Fruit fly (Drosophila melanogaster) whole organism, embryonic: ENCODE data around the gene CG43295.

Experiments
- Abd-B ChIP-seq: fragments of 200-800 bp; sonication (Bioruptor generic); optimal IDR thresholded peaks from 2 replicates; lab custom pipeline; 2018; ENCODE audit warnings: missing biosample characterization, mild to moderate bottlenecking, missing genetic modification characterization, moderate library complexity
- Ada2b ChIP-seq: fragments of 200-800 bp; sonication (Bioruptor generic); IDR thresholded peaks from 2 replicates; pipeline ENCODE4 v1.3.6; 2022; ENCODE audit warnings: missing biosample characterization, missing genetic modification characterization
- B-H1 ChIP-seq: fragments of 200-800 bp; sonication (Bioruptor generic); IDR thresholded peaks from 3 replicates; pipeline ENCODE4 v1.3.6; 2022; ENCODE audit warnings: missing biosample characterization, missing genetic modification characterization
- Blimp-1 ChIP-seq: fragments of 200-800 bp; sonication (Bioruptor generic); optimal IDR thresholded peaks from 3 replicates; lab custom pipeline; 2018; ENCODE audit warnings: missing biosample characterization, missing genetic modification characterization, mild to moderate bottlenecking, moderate library complexity, missing genetic modification reagents
- CG10147 ChIP-seq: fragments of 200-800 bp; sonication (Bioruptor generic); optimal IDR thresholded peaks from 2 replicates; lab custom pipeline; 2019; ENCODE audit warnings: missing biosample characterization, mild to moderate bottlenecking, missing genetic modification characterization, moderate library complexity
- CG10462 ChIP-seq: fragments of 200-800 bp; sonication (Bioruptor generic); optimal IDR thresholded peaks from 2 replicates; lab custom pipeline; 2016; ENCODE audit warnings: missing biosample characterization, missing genetic modification characterization
- CG11085 ChIP-seq: fragments of 200-800 bp; sonication (Bioruptor generic); IDR thresholded peaks from 2 replicates; pipeline ENCODE4 v1.3.6; 2022; ENCODE audit warnings: missing biosample characterization, missing genetic modification characterization
- CG11696 ChIP-seq: fragments of 200-800 bp; sonication (Bioruptor generic); IDR thresholded peaks from 2 replicates; pipeline ENCODE4 v1.3.6; 2022; ENCODE audit warnings: missing biosample characterization, missing genetic modification characterization
- CG11723 ChIP-seq: fragments of 200-800 bp; sonication (Bioruptor generic); optimal IDR thresholded peaks from 2 replicates; lab custom pipeline; 2017; ENCODE audit warnings: missing biosample characterization, mild to moderate bottlenecking, missing genetic modification characterization
- CG12391 ChIP-seq: fragments of 200-800 bp; sonication (Bioruptor generic); optimal IDR thresholded peaks from 3 replicates; lab custom pipeline; 2018; ENCODE audit warnings: missing biosample characterization, mild to moderate bottlenecking, missing genetic modification characterization, moderate library complexity
- CG12942 ChIP-seq: fragments of 200-800 bp; sonication (Bioruptor generic); optimal IDR thresholded peaks from 3 replicates; lab custom pipeline; 2016; ENCODE audit warnings: missing biosample characterization, missing genetic modification characterization
- CG13296 ChIP-seq: fragments of 200-800 bp; sonication (Bioruptor generic); optimal IDR thresholded peaks from 3 replicates; lab custom pipeline; 2018; ENCODE audit warnings: missing biosample characterization, mild to moderate bottlenecking, missing genetic modification characterization
- CG15696 ChIP-seq: fragments of 200-800 bp; sonication (Bioruptor generic); optimal IDR thresholded peaks from 2 replicates; lab custom pipeline; 2019; ENCODE audit warnings: missing biosample characterization, mild to moderate bottlenecking, missing genetic modification characterization, moderate library complexity
- CG1647 ChIP-seq: fragments of 200-800 bp; sonication (Bioruptor generic); optimal IDR thresholded peaks from 3 replicates; lab custom pipeline; 2016; ENCODE audit warnings: missing biosample characterization, missing genetic modification characterization
- CG17912 ChIP-seq: fragments of 200-800 bp; sonication (Bioruptor generic); optimal IDR thresholded peaks from 2 replicates; lab custom pipeline; 2018; ENCODE audit warnings: missing biosample characterization, mild to moderate bottlenecking, missing genetic modification characterization
- CG2199 ChIP-seq: fragments of 200-800 bp; sonication (Bioruptor generic); IDR thresholded peaks from 3 replicates; pipeline ENCODE4 v1.3.6; 2022; ENCODE audit warnings: missing biosample characterization, missing genetic modification characterization
- CG2875 ChIP-seq: fragments of 200-800 bp; sonication (Bioruptor generic); optimal IDR thresholded peaks from 2 replicates; lab custom pipeline; 2017; ENCODE audit warnings: missing biosample characterization, mild to moderate bottlenecking, missing genetic modification characterization, missing genetic modification reagents
- CG32767 ChIP-seq: fragments of 200-800 bp; sonication (Bioruptor generic); IDR thresholded peaks from 2 replicates; pipeline ENCODE4 v1.3.6; 2022; ENCODE audit warnings: missing biosample characterization, missing genetic modification characterization
- CG32772 ChIP-seq: fragments of 200-800 bp; sonication (Bioruptor generic); IDR thresholded peaks from 2 replicates; pipeline ENCODE4 v1.3.6; 2022; ENCODE audit warnings: missing biosample characterization, missing genetic modification characterization
- CG3726 ChIP-seq: fragments of 200-800 bp; sonication (Bioruptor generic); IDR thresholded peaks from 3 replicates; pipeline ENCODE4, ENCODE4 v1.3.6; 2022; ENCODE audit warnings: missing biosample characterization, missing genetic modification characterization
- CG3995 ChIP-seq: fragments of 200-800 bp; sonication (Bioruptor generic); optimal IDR thresholded peaks from 3 replicates; lab custom pipeline; 2016; ENCODE audit warnings: missing biosample characterization, missing genetic modification characterization
- CG4360 ChIP-seq: fragments of 200-800 bp; sonication (Bioruptor generic); IDR thresholded peaks from 2 replicates; pipeline ENCODE4 v1.3.6; 2022; ENCODE audit warnings: missing biosample characterization, missing genetic modification characterization
- CG7928 ChIP-seq: fragments of 200-800 bp; sonication (Bioruptor generic); optimal IDR thresholded peaks from 2 replicates; lab custom pipeline; 2017; ENCODE audit warnings: missing biosample characterization, mild to moderate bottlenecking, missing genetic modification characterization
- CG8388 ChIP-seq: fragments of 200-800 bp; sonication (Bioruptor generic); optimal IDR thresholded peaks from 2 replicates; lab custom pipeline; 2019; ENCODE audit warnings: missing biosample characterization, mild to moderate bottlenecking, missing genetic modification characterization, moderate library complexity
- CG9437 ChIP-seq: fragments of 200-800 bp; sonication (Bioruptor generic); optimal IDR thresholded peaks from 2 replicates; lab custom pipeline; 2018; ENCODE audit warnings: missing biosample characterization, mild to moderate bottlenecking, missing genetic modification characterization
- Dll ChIP-seq: fragments of 200-800 bp; sonication (Bioruptor generic); IDR thresholded peaks from 4 replicates; pipeline ENCODE4 v1.3.6; 2022; ENCODE audit warnings: missing biosample characterization, missing genetic modification characterization; ENCODE audit not compliant: partially characterized antibody
- Doc3 ChIP-seq: fragments of 200-800 bp; sonication (Bioruptor generic); IDR thresholded peaks from 3 replicates; pipeline ENCODE4 v1.3.6; 2022; ENCODE audit warnings: missing biosample characterization, missing genetic modification characterization; ENCODE audit not compliant: partially characterized antibody
- Ets97D ChIP-seq: fragments of 200-800 bp; sonication (Bioruptor generic); optimal IDR thresholded peaks from 3 replicates; lab custom pipeline; 2016; ENCODE audit warnings: missing biosample characterization, missing genetic modification characterization
- Fer1 ChIP-seq: fragments of 200-800 bp; sonication (Bioruptor generic); optimal IDR thresholded peaks from 2 replicates; lab custom pipeline; 2017; ENCODE audit warnings: missing biosample characterization, mild to moderate bottlenecking, missing genetic modification characterization
- Hey ChIP-seq: fragments of 200-800 bp; sonication (Bioruptor generic); optimal IDR thresholded peaks from 3 replicates; lab custom pipeline; 2018; ENCODE audit warnings: missing biosample characterization, mild to moderate bottlenecking, missing genetic modification characterization
- Hr39 ChIP-seq: fragments of >200 bp; optimal IDR thresholded peaks from 2 replicates; lab custom pipeline; 2017
- MESR4 ChIP-seq: fragments of 200-800 bp; sonication (Bioruptor generic); optimal IDR thresholded peaks from 2 replicates; lab custom pipeline; 2018; ENCODE audit warnings: missing biosample characterization, mild to moderate bottlenecking, missing genetic modification characterization, moderate library complexity
- NC2β ChIP-seq: fragments of 200-800 bp; sonication (Bioruptor generic); optimal IDR thresholded peaks from 2 replicates; lab custom pipeline; 2016; ENCODE audit warnings: missing biosample characterization, missing genetic modification characterization
- Ptx1 ChIP-seq: fragments of 200-800 bp; sonication (Bioruptor generic); IDR thresholded peaks from 2 replicates; pipeline ENCODE4 v1.3.6; 2022; ENCODE audit warnings: missing biosample characterization, missing genetic modification characterization
- Sry-β ChIP-seq: fragments of 200-800 bp; sonication (Bioruptor generic); optimal IDR thresholded peaks from 2 replicates; lab custom pipeline; 2018; ENCODE audit warnings: missing biosample characterization, mild to moderate bottlenecking, missing genetic modification characterization, moderate library complexity
- Trl ChIP-seq, 3 experiments: fragments of >200 bp in 2 of 3; fragments of 200-800 bp in 1 of 3; sonication (Bioruptor generic) in 1 of 3; optimal IDR thresholded peaks; 2 replicates in 1 of 3; 3 replicates in 2 of 3; lab custom pipeline; 2016 to 2017; ENCODE audit warnings: missing biosample characterization in 1 of 3, missing genetic modification characterization in 1 of 3
- chm ChIP-seq: fragments of 200-800 bp; sonication (Bioruptor generic); IDR thresholded peaks from 2 replicates; pipeline ENCODE4 v1.3.6; 2022; ENCODE audit warnings: missing biosample characterization, missing genetic modification characterization
- crp ChIP-seq, 2 experiments: fragments of 200-800 bp; sonication (Bioruptor generic); optimal IDR thresholded peaks; 2 replicates in 1 of 2; 3 replicates in 1 of 2; lab custom pipeline; 2017; ENCODE audit warnings: missing biosample characterization in 2 of 2, missing genetic modification characterization in 2 of 2, mild to moderate bottlenecking in 1 of 2, moderate library complexity in 1 of 2
- disco-r ChIP-seq: fragments of 200-800 bp; sonication (Bioruptor generic); optimal IDR thresholded peaks from 2 replicates; lab custom pipeline; 2016; ENCODE audit warnings: missing biosample characterization, missing genetic modification characterization
- fd64A ChIP-seq: fragments of 200-800 bp; sonication (Bioruptor generic); optimal IDR thresholded peaks from 3 replicates; lab custom pipeline; 2018; ENCODE audit warnings: missing biosample characterization, mild to moderate bottlenecking, missing genetic modification characterization
- gsb ChIP-seq: fragments of 200-800 bp; sonication (Bioruptor generic); IDR thresholded peaks from 2 replicates; pipeline ENCODE4 v1.3.6; 2022; ENCODE audit warnings: missing biosample characterization, missing genetic modification characterization
- nau ChIP-seq: fragments of 200-800 bp; sonication (Bioruptor generic); optimal IDR thresholded peaks from 3 replicates; lab custom pipeline; 2017; ENCODE audit warnings: missing biosample characterization, mild to moderate bottlenecking, missing genetic modification characterization, missing genetic modification reagents
- org-1 ChIP-seq: fragments of 200-800 bp; sonication (Bioruptor generic); optimal IDR thresholded peaks from 2 replicates; lab custom pipeline; 2017; ENCODE audit warnings: missing biosample characterization, missing genetic modification characterization
- pfk ChIP-seq: fragments of 200-800 bp; sonication (Bioruptor generic); optimal IDR thresholded peaks from 2 replicates; lab custom pipeline; 2018; ENCODE audit warnings: missing biosample characterization, mild to moderate bottlenecking, missing genetic modification characterization, moderate library complexity
- pzg ChIP-seq: fragments of 200-800 bp; sonication (Bioruptor generic); optimal IDR thresholded peaks from 3 replicates; lab custom pipeline; 2018; ENCODE audit warnings: missing biosample characterization, mild to moderate bottlenecking, missing genetic modification characterization, moderate library complexity
- run ChIP-seq: fragments of 200-800 bp; sonication (Bioruptor generic); optimal IDR thresholded peaks from 3 replicates; lab custom pipeline; 2018; ENCODE audit warnings: missing biosample characterization, mild to moderate bottlenecking, missing genetic modification characterization
- tap ChIP-seq: fragments of 200-800 bp; optimal IDR thresholded peaks from 3 replicates; lab custom pipeline; 2019; ENCODE audit warnings: missing biosample characterization, mild to moderate bottlenecking, missing genetic modification characterization, moderate library complexity
- zf30C ChIP-seq: fragments of 200-800 bp; sonication (Bioruptor generic); optimal IDR thresholded peaks from 3 replicates; lab custom pipeline; 2018; ENCODE audit warnings: missing biosample characterization, mild to moderate bottlenecking, missing genetic modification characterization

CG43295 gene

DNA sequence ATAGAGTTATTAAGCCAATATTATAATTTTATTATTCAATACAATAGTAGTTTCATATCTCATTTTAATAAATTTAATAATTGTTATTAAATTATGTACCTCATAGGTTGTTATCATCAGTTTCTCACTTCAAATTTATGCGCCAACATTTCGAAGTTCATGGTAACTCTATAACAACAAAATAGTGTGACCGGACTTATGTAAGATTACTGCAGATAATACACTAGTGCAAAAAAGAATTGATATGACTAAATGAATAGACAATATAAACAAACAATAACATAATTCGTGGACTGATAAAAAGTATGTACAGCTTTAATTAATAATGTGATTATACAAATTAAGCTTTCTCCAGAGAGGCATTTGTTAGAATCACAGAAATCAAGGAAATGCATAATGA lies 16.1 kb downstream of the CG43295 start, which contains the start of gene Strump (continued):
- TF ChIP-seq pzg (GFP tag; lab: Kevin White, UChicago), result peak; percentile 73
- TF ChIP-seq CG11696 (GFP tag; lab: Robert Waterston, UW), result no peak
- peak; percentile 12 for TF ChIP-seq CG12391
- TF ChIP-seq gsb (GFP tag; lab: Robert Waterston, UW), result no peak
- TF ChIP-seq MESR4 (GFP tag; lab: Kevin White, UChicago), result peak; percentile 54
- TF ChIP-seq CG32767 (GFP tag; lab: Robert Waterston, UW), result no peak
- no peak for TF ChIP-seq B-H1 (GFP tag; lab: Robert Waterston, UW)
- TF ChIP-seq, all 482 proteins: peak for 24

DNA sequence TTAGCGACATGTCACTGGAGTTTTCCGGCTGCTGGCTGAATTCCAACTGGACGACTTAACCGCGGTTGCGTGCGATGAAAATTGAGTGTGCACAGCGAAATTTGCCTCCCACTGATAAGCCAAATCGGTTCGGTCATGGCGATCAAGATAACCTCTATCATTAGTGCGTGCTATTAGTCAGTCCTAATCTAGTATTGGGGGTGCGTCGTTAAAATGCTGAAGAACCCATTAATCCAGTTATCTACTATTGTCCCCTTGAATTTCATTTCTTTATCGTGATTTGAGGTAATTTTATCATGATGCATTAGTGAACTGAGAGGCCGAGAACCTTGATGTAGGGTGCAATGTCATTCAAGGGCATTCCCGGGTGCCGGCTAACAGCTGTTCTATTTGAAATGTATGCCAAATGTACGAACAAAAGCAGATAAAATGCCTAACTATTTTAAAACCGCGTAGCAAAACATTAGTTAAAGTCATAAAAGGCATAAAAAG lies 22.9 kb downstream of the CG43295 start, which contains the start of gene Pgm1:
Pgm1 (minus strand) TSS at position 51 of the 492 bp plus-strand sequence.
- TF ChIP-seq Ets97D (GFP tag; lab: Kevin White, UChicago) (peak; percentile 58), Hr39 (lab: Kevin White, UChicago) (no peak), run (peak; percentile 78), Sry-β (GFP tag; lab: Kevin White, UChicago) (no peak), CG15696 (tag; lab: Kevin White, UChicago) (peak; percentile 41), CG1647 (GFP tag; lab: Kevin White, UChicago) (peak; percentile 61), fd64A (GFP tag; lab: Kevin White, UChicago) (peak; percentile 69), CG13296 (GFP tag; lab: Kevin White, UChicago) (peak; percentile 86), Trl (optimal IDR thresholded peaks at IDR 0.05; lab: Kevin White, UChicago) (no peak), Trl (GFP tag; optimal IDR thresholded peaks at IDR 0.05; lab: Kevin White, UChicago) (peak; percentile 94), CG3995 (GFP tag; lab: Kevin White, UChicago) (peak; percentile 49), CG7928 (GFP tag; lab: Kevin White, UChicago) (no peak), crp (GFP tag; optimal IDR thresholded peaks at IDR 0.05; lab: Kevin White, UChicago) (peak in 1 of 2 experiments; percentile 63), CG4360 (no peak), disco-r (peak; percentile 90), CG8388 (GFP tag; lab: Kevin White, UChicago) (peak; percentile 64), Doc3 (GFP tag; lab: Robert Waterston, UW) (no peak), pfk (GFP tag; lab: Kevin White, UChicago) (no peak), CG2875 (GFP tag; lab: Kevin White, UChicago) (peak; percentile 69), CG10462 (GFP tag; lab: Kevin White, UChicago) (peak; percentile 68), zf30C (no peak), CG2199 (GFP tag; lab: Robert Waterston, UW) (no peak), CG17912 (GFP tag; lab: Kevin White, UChicago) (peak; percentile 16), CG12942 (peak; percentile 85), Abd-B (no peak), chm (GFP tag; lab: Robert Waterston, UW) (0 out of 2 replicates have a peak, but pooled peaks have one; percentile 45), CG10147 (peak; percentile 79), Blimp-1 (no peak), tap (tag; lab: Kevin White, UChicago) (no peak), CG32772 (GFP tag; lab: Robert Waterston, UW) (peak; percentile 63), CG11085 (GFP tag; lab: Robert Waterston, UW) (peak; percentile 67), Dll (GFP tag; lab: Robert Waterston, UW) (peak; percentile 20; the same call in 1 of the 4 replicates), Ada2b (GFP tag; lab: Robert Waterston, UW) (peak; percentile 68), CG9437 (peak; percentile 41), org-1 (peak; percentile 81), Hey (tag; lab: Kevin White, UChicago) (peak; percentile 79), Fer1 (GFP tag; lab: Kevin White, UChicago) (peak; percentile 89), Ptx1 (peak; percentile 82), CG3726 (GFP tag; lab: Robert Waterston, UW) (peak; percentile 68), NC2β (GFP tag; lab: Kevin White, UChicago) (peak; percentile 85), nau (GFP tag; lab: Kevin White, UChicago) (no peak), CG11723 (GFP tag; lab: Kevin White, UChicago) (peak; percentile 76)
